Fruit fly (Drosophila melanogaster) whole organism, pupa: ENCODE results near the gene ind.

Experiments
- CG10348 ChIP-seq: fragments of 200-800 bp; sonication (Bioruptor generic); IDR thresholded peaks from 2 replicates; pipeline ENCODE4 v1.3.6; 2022; ENCODE audit warnings: missing biosample characterization, missing genetic modification characterization
- CG12605 ChIP-seq: fragments of 200-800 bp; sonication (Bioruptor generic); IDR thresholded peaks from 2 replicates; pipeline ENCODE4 v1.3.6; 2022; ENCODE audit warnings: missing biosample characterization, missing genetic modification characterization
- CG14655 ChIP-seq: fragments of 200-800 bp; sonication (Bioruptor generic); optimal IDR thresholded peaks from 3 replicates; lab custom pipeline; 2017; ENCODE audit warnings: mild to moderate bottlenecking, missing biosample characterization, missing genetic modification reagents, missing genetic modification characterization
- CG17806 ChIP-seq: fragments of 200-800 bp; sonication (Bioruptor generic); optimal IDR thresholded peaks from 2 replicates; lab custom pipeline; 2018; ENCODE audit warnings: missing biosample characterization, mild to moderate bottlenecking, missing genetic modification characterization, moderate library complexity
- CG32121 ChIP-seq: fragments of 200-800 bp; sonication (Bioruptor generic); IDR thresholded peaks from 2 replicates; pipeline ENCODE4 v1.3.6; 2022; ENCODE audit warnings: missing biosample characterization, missing genetic modification characterization
- CG8301 ChIP-seq: fragments of 200-800 bp; sonication (Bioruptor generic); optimal IDR thresholded peaks from 2 replicates; lab custom pipeline; 2018; ENCODE audit warnings: missing biosample characterization, mild to moderate bottlenecking, missing genetic modification characterization
- CG9948 ChIP-seq: fragments of 200-800 bp; sonication (Bioruptor generic); optimal IDR thresholded peaks from 2 replicates; lab custom pipeline; 2018; ENCODE audit warnings: missing biosample characterization, mild to moderate bottlenecking, missing genetic modification characterization, moderate library complexity
- EcR ChIP-seq: fragments of 200-800 bp; sonication (Bioruptor generic); optimal IDR thresholded peaks from 3 replicates; lab custom pipeline; 2019; ENCODE audit warnings: missing biosample characterization, missing genetic modification characterization, mild to moderate bottlenecking, moderate library complexity, missing genetic modification reagents
- Ets98B ChIP-seq: fragments of 200-800 bp; sonication (Bioruptor generic); IDR thresholded peaks from 2 replicates; pipeline ENCODE4 v1.3.6; 2022; ENCODE audit warnings: missing biosample characterization, missing genetic modification characterization
- Pif1A ChIP-seq: fragments of 200-800 bp; sonication (Bioruptor generic); optimal IDR thresholded peaks from 3 replicates; lab custom pipeline; 2016; ENCODE audit warnings: missing biosample characterization, missing genetic modification characterization
- Snoo ChIP-seq: fragments of 200-800 bp; sonication (Bioruptor generic); optimal IDR thresholded peaks from 3 replicates; lab custom pipeline; 2017; ENCODE audit warnings: missing biosample characterization, mild to moderate bottlenecking, missing genetic modification characterization, inconsistent platforms
- fd96Ca ChIP-seq: fragments of 200-800 bp; sonication (Bioruptor generic); IDR thresholded peaks from 3 replicates; pipeline ENCODE4 v1.3.6; 2022; ENCODE audit warnings: missing biosample characterization, missing genetic modification characterization
- gl ChIP-seq: fragments of 200-800 bp; sonication (Bioruptor generic); optimal IDR thresholded peaks from 2 replicates; lab custom pipeline; 2018; ENCODE audit warnings: missing biosample characterization, mild to moderate bottlenecking, missing genetic modification characterization

dm6 chr3L:15011142-15011541 is 32.6 kb downstream of the ind start:
- TF ChIP-seq EcR (no peak), Snoo (no peak), CG14655 (no peak), CG17806 (tag; lab: Kevin White, UChicago) (no peak), CG32121 (GFP tag; lab: Robert Waterston, UW) (no peak), Pif1A (GFP tag; lab: Kevin White, UChicago) (no peak), CG9948 (no peak), CG10348 (GFP tag; lab: Robert Waterston, UW) (no peak), gl (tag; lab: Kevin White, UChicago) (no peak), fd96Ca (GFP tag; lab: Robert Waterston, UW) (no peak), CG8301 (tag; lab: Kevin White, UChicago) (no peak), Ets98B (GFP tag; lab: Robert Waterston, UW) (no peak), CG12605 (no peak)
